Worm (Caenorhabditis elegans) whole organism, L1 larva: Measurements from ENCODE around the gene pqn-39.
A peak's percentile ranks its signal among the peaks of the same experiment; 100 is the strongest.

Source experiments
- C16A3.4 ChIP-seq: fragments of 150-350 bp; optimal IDR thresholded peaks from 2 replicates; lab custom pipeline; 2014; ENCODE audit warnings: missing biosample characterization, missing genetic modification characterization
- ama-1 ChIP-seq: fragments of 150-350 bp; optimal IDR thresholded peaks from 2 replicates; lab custom pipeline; 2014
- blmp-1 ChIP-seq: fragments of 150-350 bp; optimal IDR thresholded peaks from 2 replicates; lab custom pipeline; 2014; ENCODE audit warnings: missing biosample characterization, missing genetic modification characterization
- ceh-63 ChIP-seq: fragments of 200-800 bp; sonication (Bioruptor generic); optimal IDR thresholded peaks from 2 replicates; lab custom pipeline; 2018; ENCODE audit warnings: mild to moderate bottlenecking, missing genetic modification characterization, missing compliant biosample characterization
- ceh-82 ChIP-seq, 3 experiments: fragments of 150-350 bp in 1 of 3; sonication (generic microtip) in 2 of 3; optimal IDR thresholded peaks; 2 replicates each; lab custom pipeline; 2014 to 2017; ENCODE audit warnings: missing biosample characterization in 3 of 3, missing genetic modification characterization in 3 of 3
- dsc-1 ChIP-seq: sonication (generic microtip); optimal IDR thresholded peaks from 2 replicates; lab custom pipeline; 2016; ENCODE audit warnings: mild to moderate bottlenecking, missing genetic modification characterization, missing compliant biosample characterization
- efl-1 ChIP-seq, 4 experiments: fragments of 150-350 bp; optimal IDR thresholded peaks in 3 of 4; peaks in 1 of 4; 1 replicate in 1 of 4; 2 replicates in 3 of 4; lab custom pipeline; 2014; ENCODE audit warnings: missing biosample characterization in 2 of 4, missing genetic modification characterization in 2 of 4, missing genetic modification reagents in 2 of 4
- egl-27 ChIP-seq, 2 experiments: fragments of 150-350 bp in 1 of 2; sonication (generic microtip); optimal IDR thresholded peaks; 3 replicates each; lab custom pipeline; 2017 to 2018; ENCODE audit warnings: missing biosample characterization in 2 of 2, missing genetic modification characterization in 2 of 2, missing genetic modification reagents in 2 of 2
- elt-3 ChIP-seq, 6 experiments: fragments of 150-350 bp in 1 of 6; sonication (generic microtip); optimal IDR thresholded peaks; 2 replicates each; lab custom pipeline; 2017 to 2018; ENCODE audit warnings: missing biosample characterization in 6 of 6, missing genetic modification characterization in 6 of 6, inconsistent platforms in 1 of 6
- irx-1 ChIP-seq: sonication (generic microtip); optimal IDR thresholded peaks from 2 replicates; lab custom pipeline; 2016; ENCODE audit warnings: missing genetic modification characterization, missing compliant biosample characterization
- jun-1 ChIP-seq: fragments of 150-350 bp; optimal IDR thresholded peaks from 2 replicates; lab custom pipeline; 2014; ENCODE audit warnings: missing biosample characterization, missing genetic modification reagents, missing genetic modification characterization
- lin-14 ChIP-seq: fragments of 200-800 bp; sonication (Bioruptor generic); optimal IDR thresholded peaks from 2 replicates; lab custom pipeline; 2018; ENCODE audit warnings: mild to moderate bottlenecking, missing genetic modification characterization, moderate library complexity, missing compliant biosample characterization
- lin-35 ChIP-seq, 2 experiments: fragments of 150-350 bp; optimal IDR thresholded peaks; 2 replicates each; lab custom pipeline; 2014; ENCODE audit warnings: missing biosample characterization in 2 of 2, missing genetic modification characterization in 2 of 2, missing genetic modification reagents in 2 of 2
- lir-3 ChIP-seq: sonication (generic microtip); optimal IDR thresholded peaks from 2 replicates; lab custom pipeline; 2016; ENCODE audit warnings: mild to moderate bottlenecking, missing genetic modification characterization, moderate library complexity, missing compliant biosample characterization; ENCODE audit not compliant: poor library complexity
- lsy-2 ChIP-seq, 2 experiments: fragments of 150-350 bp; optimal IDR thresholded peaks; 2 replicates each; lab custom pipeline; 2014; ENCODE audit warnings: missing biosample characterization in 2 of 2, missing genetic modification characterization in 2 of 2
- mdl-1 ChIP-seq, 2 experiments: fragments of 150-350 bp; optimal IDR thresholded peaks; 2 replicates each; lab custom pipeline; 2014 to 2017; ENCODE audit warnings: missing biosample characterization in 2 of 2, missing genetic modification characterization in 2 of 2, inconsistent platforms in 1 of 2
- mef-2 ChIP-seq: fragments of 150-350 bp; optimal IDR thresholded peaks from 2 replicates; lab custom pipeline; 2014; ENCODE audit warnings: missing biosample characterization, missing genetic modification characterization
- nhr-12 ChIP-seq: sonication (generic microtip); optimal IDR thresholded peaks from 2 replicates; lab custom pipeline; 2017; ENCODE audit warnings: missing biosample characterization, missing genetic modification characterization
- nhr-19 ChIP-seq: fragments of 200-800 bp; sonication (Bioruptor generic); conservative IDR thresholded peaks from 2 replicates; pipeline ENCODE4 v1.3.6; 2022; ENCODE audit warnings: missing genetic modification characterization, missing compliant biosample characterization
- nhr-20 ChIP-seq: sonication (generic microtip); optimal IDR thresholded peaks from 2 replicates; lab custom pipeline; 2016; ENCODE audit warnings: mild to moderate bottlenecking, missing genetic modification characterization, missing compliant biosample characterization
- nhr-28 ChIP-seq: fragments of 150-350 bp; optimal IDR thresholded peaks from 2 replicates; lab custom pipeline; 2014; ENCODE audit warnings: missing biosample characterization, missing genetic modification characterization
- nhr-47 ChIP-seq: sonication (generic microtip); optimal IDR thresholded peaks from 2 replicates; lab custom pipeline; 2016; ENCODE audit warnings: mild to moderate bottlenecking, missing genetic modification characterization, moderate library complexity, missing compliant biosample characterization
- nhr-71 ChIP-seq: sonication (generic microtip); optimal IDR thresholded peaks from 2 replicates; lab custom pipeline; 2016; ENCODE audit warnings: mild to moderate bottlenecking, missing genetic modification characterization, moderate library complexity, missing compliant biosample characterization
- nhr-85 ChIP-seq: sonication (generic microtip); peaks from one replicate; lab custom pipeline; 2016; ENCODE audit warnings: missing genetic modification characterization, inconsistent platforms, missing compliant biosample characterization
- nhr-90 ChIP-seq: sonication (generic microtip); optimal IDR thresholded peaks from 2 replicates; lab custom pipeline; 2016; ENCODE audit warnings: mild to moderate bottlenecking, missing genetic modification characterization, missing compliant biosample characterization; ENCODE audit not compliant: poor library complexity
- pag-3 ChIP-seq: sonication (generic microtip); optimal IDR thresholded peaks from 2 replicates; lab custom pipeline; 2017; ENCODE audit warnings: missing genetic modification characterization, mild to moderate bottlenecking, missing compliant biosample characterization, antibody characterized with exemption, borderline replicate concordance; ENCODE audit not compliant: insufficient read depth
- rnt-1 ChIP-seq: sonication (generic microtip); optimal IDR thresholded peaks from 2 replicates; lab custom pipeline; 2016; ENCODE audit warnings: mild to moderate bottlenecking, missing genetic modification characterization, moderate library complexity, missing compliant biosample characterization
- skn-1 ChIP-seq: fragments of 150-350 bp; optimal IDR thresholded peaks from 2 replicates; lab custom pipeline; 2014; ENCODE audit warnings: missing biosample characterization, missing genetic modification characterization
- snu-23 ChIP-seq: sonication (generic microtip); optimal IDR thresholded peaks from 2 replicates; lab custom pipeline; 2016; ENCODE audit warnings: missing genetic modification characterization, missing compliant biosample characterization
- sptf-1 ChIP-seq: fragments of 150-350 bp; optimal IDR thresholded peaks from 2 replicates; lab custom pipeline; 2014; ENCODE audit warnings: missing biosample characterization, missing genetic modification characterization
- swsn-7 ChIP-seq: sonication (generic microtip); optimal IDR thresholded peaks from 2 replicates; lab custom pipeline; 2016; ENCODE audit warnings: missing genetic modification characterization, missing compliant biosample characterization
- tbx-2 ChIP-seq: sonication (generic microtip); optimal IDR thresholded peaks from 2 replicates; lab custom pipeline; 2016; ENCODE audit warnings: missing genetic modification characterization, missing compliant biosample characterization
- tlp-1 ChIP-seq: fragments of 150-350 bp; optimal IDR thresholded peaks from 2 replicates; lab custom pipeline; 2014; ENCODE audit warnings: missing biosample characterization, missing genetic modification characterization
- unc-130 ChIP-seq: fragments of 150-350 bp; optimal IDR thresholded peaks from 2 replicates; lab custom pipeline; 2017; ENCODE audit warnings: missing biosample characterization, missing genetic modification characterization, inconsistent platforms
- vab-15 ChIP-seq: sonication (generic microtip); optimal IDR thresholded peaks from 2 replicates; lab custom pipeline; 2017; ENCODE audit warnings: missing genotype, mild to moderate bottlenecking, missing genetic modification characterization, missing compliant biosample characterization
- ztf-4 ChIP-seq: fragments of 150-350 bp; optimal IDR thresholded peaks from 2 replicates; lab custom pipeline; 2014; ENCODE audit warnings: missing biosample characterization, missing genetic modification characterization

pqn-39 gene

ce11 chrX:13977439-13978118, 9.1 kb upstream of the pqn-39 start, which contains the start of gene F48F7.6 (continued):
- peak; percentile 22; the same call in 1 of the 2 replicates for TF ChIP-seq nhr-19 (GFP tag; lab: Robert Waterston, UW)
- no peak for TF ChIP-seq nhr-12
- TF ChIP-seq dsc-1 (tag; lab: Kevin White, UChicago) = peak; percentile 55
- TF ChIP-seq snu-23 (GFP tag; lab: Kevin White, UChicago) = peak; percentile 59
- TF ChIP-seq egl-27 (tag; optimal IDR thresholded peaks at IDR 0.05; lab: Kevin White, UChicago) = no peak
- peak in 1 of 3 experiments; percentile 45 for TF ChIP-seq ceh-82 (tag; optimal IDR thresholded peaks at IDR 0.05; lab: Kevin White, UChicago)
- TF ChIP-seq, all 84 proteins: peak for 26

ce11 chrX:13975314-13975713, 6.8 kb upstream of the pqn-39 start, which contains the start of gene F48F7.5:
F48F7.5 (plus strand) TSS chrX:13975653.
- TF ChIP-seq swsn-7 (tag; lab: Kevin White, UChicago) (peak; percentile 37), mdl-1 (tag; optimal IDR thresholded peaks at IDR 0.05; lab: Kevin White, UChicago) (peak in 1 of 2 experiments; percentile 56), C16A3.4 (tag; lab: Kevin White, UChicago) (peak; percentile 32), lin-14 (GFP tag; lab: Kevin White, UChicago) (peak; percentile 92), tbx-2 (peak; percentile 64), nhr-85 (peak; percentile 90), elt-3 (tag; optimal IDR thresholded peaks at IDR 0.05; lab: Kevin White, UChicago) (peak in 2 of 6 experiments; percentile 60 to 75), nhr-90 (tag; lab: Kevin White, UChicago) (no peak), sptf-1 (tag; lab: Kevin White, UChicago) (no peak), rnt-1 (tag; lab: Kevin White, UChicago) (peak; percentile 50), dsc-1 (tag; lab: Kevin White, UChicago) (peak; percentile 27), ceh-63 (GFP tag; lab: Kevin White, UChicago) (no peak), jun-1 (tag; lab: Kevin White, UChicago) (no peak), unc-130 (peak; percentile 70), lin-35 (GFP tag; optimal IDR thresholded peaks at IDR 0.05; lab: Kevin White, UChicago) (peak; percentile 9 to 45), ztf-4 (tag; lab: Kevin White, UChicago) (peak; percentile 44), nhr-71 (peak; percentile 82), ama-1 (no peak), lsy-2 (tag; optimal IDR thresholded peaks at IDR 0.05; lab: Kevin White, UChicago) (peak; percentile 19 to 29), ceh-82 (tag; optimal IDR thresholded peaks at IDR 0.05; lab: Kevin White, UChicago) (no peak), irx-1 (peak; percentile 13), lir-3 (tag; lab: Kevin White, UChicago) (no peak), efl-1 (optimal IDR thresholded peaks at IDR 0.05; lab: Kevin White, UChicago) (no peak), efl-1 (GFP tag; optimal IDR thresholded peaks at IDR 0.05 in 1 of 2; lab: Kevin White, UChicago) (no peak), tlp-1 (tag; lab: Kevin White, UChicago) (no peak), mef-2 (peak; percentile 31), nhr-20 (tag; lab: Kevin White, UChicago) (peak; percentile 81), snu-23 (GFP tag; lab: Kevin White, UChicago) (peak; percentile 72), nhr-47 (tag; lab: Kevin White, UChicago) (peak; percentile 28), nhr-19 (GFP tag; lab: Robert Waterston, UW) (peak; percentile 50), blmp-1 (tag; lab: Kevin White, UChicago) (peak; percentile 97), vab-15 (tag; lab: Kevin White, UChicago) (peak; percentile 38), nhr-28 (tag; lab: Kevin White, UChicago) (no peak), pag-3 (tag; lab: Kevin White, UChicago) (peak; percentile 96), skn-1 (tag; lab: Kevin White, UChicago) (peak; percentile 7)
